Fruit fly (Drosophila melanogaster) whole organism, embryonic: ENCODE results near the gene CG7509.
A peak's percentile ranks its signal among the peaks of the same experiment; 100 is the strongest.

Experiments used
- Ada2b ChIP-seq: fragments of 200-800 bp; sonication (Bioruptor generic); IDR thresholded peaks from 2 replicates; pipeline ENCODE4 v1.3.6; 2022; ENCODE audit warnings: missing biosample characterization, missing genetic modification characterization
- Awh ChIP-seq: fragments of 200-800 bp; sonication (Bioruptor generic); IDR thresholded peaks from 2 replicates; pipeline ENCODE4, ENCODE4 v1.3.6; 2022; ENCODE audit warnings: missing biosample characterization, missing genetic modification characterization
- BtbVII ChIP-seq: fragments of 200-800 bp; sonication (Bioruptor generic); optimal IDR thresholded peaks from 3 replicates; lab custom pipeline; 2017; ENCODE audit warnings: missing biosample characterization, mild to moderate bottlenecking, missing genetic modification characterization
- CG10321 ChIP-seq: fragments of 200-800 bp; sonication (Bioruptor generic); IDR thresholded peaks from 2 replicates; pipeline ENCODE4 v1.3.6; 2022; ENCODE audit warnings: missing biosample characterization, missing genetic modification characterization
- CG14441 ChIP-seq: fragments of 200-800 bp; sonication (Bioruptor generic); IDR thresholded peaks from 2 replicates; pipeline ENCODE4 v1.3.6; 2022; ENCODE audit warnings: missing biosample characterization, missing genetic modification characterization
- CG15479 ChIP-seq: fragments of 200-800 bp; sonication (Bioruptor generic); optimal IDR thresholded peaks from 3 replicates; lab custom pipeline; 2019; ENCODE audit warnings: missing biosample characterization, mild to moderate bottlenecking, missing genetic modification characterization, moderate library complexity
- CG1832 ChIP-seq: fragments of 200-800 bp; sonication (Bioruptor generic); optimal IDR thresholded peaks from 2 replicates; lab custom pipeline; 2017; ENCODE audit warnings: missing biosample characterization, mild to moderate bottlenecking, missing genetic modification characterization, inconsistent platforms
- CG18599 ChIP-seq: fragments of 200-800 bp; sonication (Bioruptor generic); optimal IDR thresholded peaks from 3 replicates; lab custom pipeline; 2017; ENCODE audit warnings: missing biosample characterization, missing genetic modification characterization, mild to moderate bottlenecking, moderate library complexity, missing genetic modification reagents
- CG2712 ChIP-seq: fragments of 200-800 bp; optimal IDR thresholded peaks from 3 replicates; lab custom pipeline; 2019; ENCODE audit warnings: missing biosample characterization, mild to moderate bottlenecking, missing genetic modification characterization, moderate library complexity
- CG4617 ChIP-seq: fragments of 200-800 bp; sonication (Bioruptor generic); optimal IDR thresholded peaks from 3 replicates; lab custom pipeline; 2016; ENCODE audit warnings: missing biosample characterization, missing genetic modification characterization, borderline replicate concordance
- CG5180 ChIP-seq: fragments of 200-800 bp; sonication (Bioruptor generic); optimal IDR thresholded peaks from 3 replicates; lab custom pipeline; 2017; ENCODE audit warnings: missing biosample characterization, missing genetic modification characterization, mild to moderate bottlenecking, moderate library complexity, missing genetic modification reagents
- CG8281 ChIP-seq: fragments of 200-800 bp; sonication (Bioruptor generic); optimal IDR thresholded peaks from 2 replicates; lab custom pipeline; 2018; ENCODE audit warnings: missing biosample characterization, mild to moderate bottlenecking, missing genetic modification characterization, moderate library complexity
- CG8478 ChIP-seq: fragments of >200 bp; optimal IDR thresholded peaks from 2 replicates; lab custom pipeline; 2018
- CG8765 ChIP-seq: fragments of 200-800 bp; sonication (Bioruptor generic); IDR thresholded peaks from 2 replicates; pipeline ENCODE4 v1.3.6; 2022; ENCODE audit warnings: missing biosample characterization, missing genetic modification characterization
- CG8944 ChIP-seq: fragments of 200-800 bp; sonication (Bioruptor generic); optimal IDR thresholded peaks from 3 replicates; lab custom pipeline; 2016; ENCODE audit warnings: missing biosample characterization, missing genetic modification characterization
- Hey ChIP-seq: fragments of 200-800 bp; sonication (Bioruptor generic); optimal IDR thresholded peaks from 3 replicates; lab custom pipeline; 2018; ENCODE audit warnings: missing biosample characterization, mild to moderate bottlenecking, missing genetic modification characterization
- Lpt ChIP-seq: fragments of >200 bp; optimal IDR thresholded peaks from 2 replicates; lab custom pipeline; 2018; ENCODE audit warnings: missing biosample characterization, missing genetic modification characterization
- MBD-R2 ChIP-seq: fragments of 200-800 bp; sonication (Bioruptor generic); IDR thresholded peaks from 2 replicates; pipeline ENCODE4 v1.3.6; 2022; ENCODE audit warnings: missing biosample characterization, missing genetic modification characterization
- NFAT ChIP-seq: fragments of 200-800 bp; sonication (Bioruptor generic); IDR thresholded peaks from 2 replicates; pipeline ENCODE4 v1.3.6; 2022; ENCODE audit warnings: missing biosample characterization, missing genetic modification characterization
- Nf-YB ChIP-seq: fragments of 200-800 bp; sonication (Bioruptor generic); optimal IDR thresholded peaks from 3 replicates; lab custom pipeline; 2019; ENCODE audit warnings: missing biosample characterization, mild to moderate bottlenecking, missing genetic modification characterization, moderate library complexity
- Nf-YC ChIP-seq: fragments of 200-800 bp; optimal IDR thresholded peaks from 3 replicates; lab custom pipeline; 2019; ENCODE audit warnings: missing biosample characterization, mild to moderate bottlenecking, missing genetic modification characterization, moderate library complexity
- Sox102F ChIP-seq: fragments of 200-800 bp; sonication (Bioruptor generic); optimal IDR thresholded peaks from 2 replicates; lab custom pipeline; 2018; ENCODE audit warnings: missing biosample characterization, mild to moderate bottlenecking, missing genetic modification characterization, moderate library complexity
- Ssrp ChIP-seq: fragments of 200-800 bp; sonication (Bioruptor generic); optimal IDR thresholded peaks from 2 replicates; lab custom pipeline; 2018; ENCODE audit warnings: missing biosample characterization, mild to moderate bottlenecking, missing genetic modification characterization, moderate library complexity
- Stat92E ChIP-seq, 3 experiments: fragments of >200 bp in 2 of 3; fragments of 200-800 bp in 1 of 3; sonication (Bioruptor generic) in 1 of 3; optimal IDR thresholded peaks; 2 replicates each; lab custom pipeline; 2017 to 2019; ENCODE audit warnings: missing biosample characterization in 3 of 3, missing genetic modification characterization in 3 of 3, mild to moderate bottlenecking in 1 of 3, moderate library complexity in 1 of 3
- bab2 ChIP-seq: fragments of 200-800 bp; sonication (Bioruptor generic); optimal IDR thresholded peaks from 2 replicates; lab custom pipeline; 2016; ENCODE audit warnings: missing biosample characterization, missing genetic modification characterization
- cas ChIP-seq: fragments of 200-800 bp; sonication (Bioruptor generic); IDR thresholded peaks from 2 replicates; pipeline ENCODE4 v1.3.6; 2022; ENCODE audit warnings: missing biosample characterization, missing genetic modification characterization
- cg ChIP-seq: fragments of 200-800 bp; sonication (Bioruptor generic); optimal IDR thresholded peaks from 3 replicates; lab custom pipeline; 2019; ENCODE audit warnings: missing biosample characterization, mild to moderate bottlenecking, missing genetic modification characterization, moderate library complexity
- esg ChIP-seq: fragments of 200-800 bp; sonication (Bioruptor generic); conservative IDR thresholded peaks from 2 replicates; pipeline ENCODE4 v1.3.6; 2022; ENCODE audit warnings: missing biosample characterization, missing genetic modification characterization
- peb ChIP-seq: fragments of 200-800 bp; sonication (Bioruptor generic); IDR thresholded peaks from 2 replicates; pipeline ENCODE4 v1.3.6; 2022; ENCODE audit warnings: missing biosample characterization, missing genetic modification characterization
- slbo ChIP-seq: fragments of 200-800 bp; sonication (Bioruptor generic); IDR thresholded peaks from 2 replicates; pipeline ENCODE4 v1.3.6; 2022; ENCODE audit warnings: missing biosample characterization, missing genetic modification characterization
- tll ChIP-seq, 2 experiments: fragments of 200-800 bp in 1 of 2; fragments of >200 bp in 1 of 2; sonication (Bioruptor generic) in 1 of 2; optimal IDR thresholded peaks; 2 replicates each; lab custom pipeline; 2017 to 2019; ENCODE audit warnings: missing biosample characterization in 2 of 2, missing genetic modification characterization in 2 of 2, mild to moderate bottlenecking in 1 of 2, moderate library complexity in 1 of 2
- twi ChIP-seq: fragments of 200-800 bp; optimal IDR thresholded peaks from 2 replicates; lab custom pipeline; 2019; ENCODE audit warnings: missing biosample characterization, mild to moderate bottlenecking, missing genetic modification characterization, moderate library complexity
- tx ChIP-seq: fragments of 200-800 bp; sonication (Bioruptor generic); optimal IDR thresholded peaks from 2 replicates; lab custom pipeline; 2016; ENCODE audit warnings: missing biosample characterization, missing genetic modification characterization
- zen ChIP-seq: fragments of 200-800 bp; sonication (Bioruptor generic); optimal IDR thresholded peaks from 3 replicates; lab custom pipeline; 2018; ENCODE audit warnings: missing biosample characterization, mild to moderate bottlenecking, missing genetic modification characterization, moderate library complexity

Gene CG7509

dm6 chr3L:4844792-4845191 is 39.7 kb upstream of the CG7509 start (continued):
- TF ChIP-seq slbo (GFP tag; lab: Robert Waterston, UW) = peak; percentile 16; the same call in 1 of the 2 replicates
- TF ChIP-seq CG5180 (GFP tag; lab: Kevin White, UChicago) = no peak
- no peak for TF ChIP-seq BtbVII
- TF ChIP-seq CG2712 (tag; lab: Kevin White, UChicago) = no peak
- peak; percentile 58 for TF ChIP-seq CG18599 (GFP tag; lab: Kevin White, UChicago)
- peak; percentile 9; the same call in 1 of the 2 replicates for TF ChIP-seq Ada2b
- TF ChIP-seq bab2 = no peak
- 0 out of 2 replicates have a peak, but pooled peaks have one; percentile 5 for TF ChIP-seq CG14441 (GFP tag; lab: Robert Waterston, UW)
- TF ChIP-seq Stat92E (GFP tag; optimal IDR thresholded peaks at IDR 0.05; lab: Kevin White, UChicago) = no peak
- TF ChIP-seq CG8281 = no peak

- TF ChIP-seq esg = no peak
- no peak for TF ChIP-seq cas (GFP tag; lab: Robert Waterston, UW)
- TF ChIP-seq Nf-YB (GFP tag; lab: Kevin White, UChicago) = peak; percentile 84
- TF ChIP-seq tx (GFP tag; lab: Kevin White, UChicago) = no peak
- 0 out of 2 replicates have a peak, but pooled peaks have one; percentile 19 for TF ChIP-seq NFAT
- TF ChIP-seq CG15479 = no peak
- peak; percentile 84 for TF ChIP-seq Nf-YC (tag; lab: Kevin White, UChicago)
- no peak for TF ChIP-seq peb (GFP tag; lab: Robert Waterston, UW)
- 0 out of 2 replicates have a peak, but pooled peaks have one; percentile 28 for TF ChIP-seq CG8765 (GFP tag; lab: Robert Waterston, UW)
- TF ChIP-seq MBD-R2 = no peak
- TF ChIP-seq CG8944 (GFP tag; lab: Kevin White, UChicago) = no peak
- no peak for TF ChIP-seq Ssrp (tag; lab: Kevin White, UChicago)
- TF ChIP-seq Hey (tag; lab: Kevin White, UChicago) = peak; percentile 52
- TF ChIP-seq Sox102F (GFP tag; lab: Kevin White, UChicago) = no peak
- no peak for TF ChIP-seq Lpt (GFP tag; lab: Kevin White, UChicago)
Measured at dm6 chr3L:4843428-4843827, 38.4 kb upstream of the CG7509 start.

DNA sequence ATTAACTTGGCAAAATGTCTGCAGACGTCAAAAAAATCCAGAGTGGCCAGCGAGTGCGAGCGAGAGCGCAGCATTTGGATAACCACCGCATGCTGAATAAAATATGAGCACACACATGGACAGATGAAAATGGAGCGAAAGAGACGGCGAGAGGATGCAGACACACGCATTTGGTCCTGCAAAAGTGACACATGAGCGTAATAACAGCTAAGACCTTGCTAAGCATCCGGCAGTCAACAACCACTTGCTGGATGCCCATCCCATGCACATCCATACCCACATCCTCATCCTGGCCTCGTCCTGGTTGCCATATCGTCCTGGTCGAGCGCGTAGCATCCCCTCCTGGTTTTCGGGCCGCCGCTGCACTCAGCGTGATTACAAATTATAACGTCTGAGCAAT is 37.6 kb upstream of the CG7509 start:
- TF ChIP-seq cg (GFP tag; lab: Kevin White, UChicago) (peak; percentile 45), CG1832 (peak; percentile 27), twi (peak; percentile 61), CG15479 (peak; percentile 14), tll (GFP tag; optimal IDR thresholded peaks at IDR 0.05; lab: Kevin White, UChicago) (peak in 1 of 2 experiments; percentile 47), zen (tag; lab: Kevin White, UChicago) (peak; percentile 23), CG8478 (lab: Kevin White, UChicago) (peak; percentile 65), CG4617 (GFP tag; lab: Kevin White, UChicago) (no peak), Hey (tag; lab: Kevin White, UChicago) (peak; percentile 22), Awh (no peak), CG10321 (GFP tag; lab: Robert Waterston, UW) (no peak), Nf-YC (tag; lab: Kevin White, UChicago) (peak; percentile 63)
